Worm (Caenorhabditis elegans) whole organism, late embryonic: ENCODE measurements around the gene D1054.8.

Experiments used
- C08G9.2 ChIP-seq: sonication (generic microtip); optimal IDR thresholded peaks from 2 replicates; lab custom pipeline; 2016; ENCODE audit warnings: mild to moderate bottlenecking, missing genetic modification characterization, moderate library complexity, missing compliant biosample characterization
- C38D4.7 ChIP-seq: fragments of 200-800 bp; sonication (Bioruptor generic); optimal IDR thresholded peaks from 2 replicates; lab custom pipeline; 2018; ENCODE audit warnings: mild to moderate bottlenecking, missing genetic modification characterization, moderate library complexity, missing compliant biosample characterization
- F13H6.1 ChIP-seq: sonication (generic microtip); optimal IDR thresholded peaks from 2 replicates; lab custom pipeline; 2016; ENCODE audit warnings: missing genetic modification characterization, missing compliant biosample characterization
- K09A11.1 ChIP-seq: sonication (generic microtip); optimal IDR thresholded peaks from 2 replicates; lab custom pipeline; 2017; ENCODE audit warnings: antibody characterized with exemption, mild to moderate bottlenecking, missing genetic modification characterization, missing compliant biosample characterization; ENCODE audit not compliant: insufficient read depth
- Y22D7AL.16 ChIP-seq: sonication (generic microtip); optimal IDR thresholded peaks from 2 replicates; lab custom pipeline; 2016; ENCODE audit warnings: missing genetic modification characterization, missing compliant biosample characterization
- ahr-1 ChIP-seq: sonication (generic microtip); optimal IDR thresholded peaks from 2 replicates; lab custom pipeline; 2016; ENCODE audit warnings: missing genetic modification characterization, missing compliant biosample characterization
- ama-1 ChIP-seq: fragments of 150-350 bp; optimal IDR thresholded peaks from 2 replicates; lab custom pipeline; 2014
- ceh-18 ChIP-seq: sonication (generic microtip); optimal IDR thresholded peaks from 2 replicates; lab custom pipeline; 2016; ENCODE audit warnings: missing genetic modification characterization, missing compliant biosample characterization
- ceh-19 ChIP-seq: fragments of 200-800 bp; sonication (Bioruptor generic); optimal IDR thresholded peaks from 2 replicates; lab custom pipeline; 2018; ENCODE audit warnings: mild to moderate bottlenecking, missing genetic modification characterization, missing compliant biosample characterization
- ceh-2 ChIP-seq: sonication (generic microtip); optimal IDR thresholded peaks from 2 replicates; lab custom pipeline; 2016; ENCODE audit warnings: missing genotype, missing genetic modification characterization, missing compliant biosample characterization
- ceh-22 ChIP-seq: sonication (generic microtip); optimal IDR thresholded peaks from 2 replicates; lab custom pipeline; 2017; ENCODE audit warnings: missing biosample characterization, missing genetic modification characterization
- ceh-30 ChIP-seq: fragments of 150-350 bp; optimal IDR thresholded peaks from 2 replicates; lab custom pipeline; 2014; ENCODE audit warnings: missing biosample characterization, missing genetic modification characterization
- ceh-31 ChIP-seq: sonication (generic microtip); optimal IDR thresholded peaks from 2 replicates; lab custom pipeline; 2016; ENCODE audit warnings: missing genetic modification characterization, missing compliant biosample characterization
- ceh-34 ChIP-seq: sonication (generic microtip); optimal IDR thresholded peaks from 2 replicates; lab custom pipeline; 2016; ENCODE audit warnings: mild to moderate bottlenecking, missing genetic modification characterization, missing compliant biosample characterization
- ceh-45 ChIP-seq: fragments of 200-800 bp; sonication (Bioruptor generic); IDR thresholded peaks from 2 replicates; pipeline ENCODE4 v1.3.6; 2022; ENCODE audit warnings: missing genetic modification reagents, missing genetic modification characterization, missing compliant biosample characterization
- ceh-48 ChIP-seq: sonication (generic microtip); optimal IDR thresholded peaks from 2 replicates; lab custom pipeline; 2016; ENCODE audit warnings: missing genetic modification characterization, inconsistent platforms, missing compliant biosample characterization
- ceh-6 ChIP-seq: fragments of 200-800 bp; sonication (Bioruptor generic); optimal IDR thresholded peaks from 2 replicates; lab custom pipeline; 2018; ENCODE audit warnings: mild to moderate bottlenecking, missing genetic modification characterization, missing compliant biosample characterization
- dve-1 ChIP-seq: sonication (generic microtip); optimal IDR thresholded peaks from 2 replicates; lab custom pipeline; 2017; ENCODE audit warnings: antibody characterized with exemption, mild to moderate bottlenecking, missing genetic modification characterization, missing compliant biosample characterization
- elt-2 ChIP-seq: sonication (generic microtip); optimal IDR thresholded peaks from 2 replicates; lab custom pipeline; 2016; ENCODE audit warnings: missing genetic modification reagents, missing genetic modification characterization, missing compliant biosample characterization
- ets-4 ChIP-seq: sonication (generic microtip); optimal IDR thresholded peaks from 2 replicates; lab custom pipeline; 2016; ENCODE audit warnings: missing genetic modification characterization, missing compliant biosample characterization
- fax-1 ChIP-seq: sonication (generic microtip); optimal IDR thresholded peaks from 2 replicates; lab custom pipeline; 2016; ENCODE audit warnings: missing genotype, missing genetic modification characterization, missing compliant biosample characterization
- fkh-10 ChIP-seq: fragments of 150-350 bp; optimal IDR thresholded peaks from 2 replicates; lab custom pipeline; 2014; ENCODE audit warnings: missing biosample characterization, missing genetic modification reagents, missing genetic modification characterization
- fkh-6 ChIP-seq: sonication (generic microtip); optimal IDR thresholded peaks from 2 replicates; lab custom pipeline; 2016; ENCODE audit warnings: missing genetic modification characterization, missing compliant biosample characterization
- hlh-30 ChIP-seq: sonication (generic microtip); optimal IDR thresholded peaks from 2 replicates; lab custom pipeline; 2017; ENCODE audit warnings: antibody characterized with exemption, missing genetic modification characterization, missing compliant biosample characterization; ENCODE audit not compliant: insufficient read depth
- hlh-6 ChIP-seq: sonication (generic microtip); optimal IDR thresholded peaks from 2 replicates; lab custom pipeline; 2016; ENCODE audit warnings: missing genotype, missing genetic modification characterization, missing compliant biosample characterization
- mec-3 ChIP-seq: sonication (generic microtip); optimal IDR thresholded peaks from 2 replicates; lab custom pipeline; 2016; ENCODE audit warnings: borderline replicate concordance, missing genetic modification characterization, missing compliant biosample characterization
- nfya-1 ChIP-seq: sonication (generic microtip); optimal IDR thresholded peaks from 2 replicates; lab custom pipeline; 2017; ENCODE audit warnings: missing genetic modification characterization, mild to moderate bottlenecking, missing compliant biosample characterization, antibody characterized with exemption, moderate library complexity
- nhr-11 ChIP-seq: fragments of 150-350 bp; optimal IDR thresholded peaks from 2 replicates; lab custom pipeline; 2014; ENCODE audit warnings: missing biosample characterization, missing genetic modification characterization
- nhr-232 ChIP-seq: sonication (generic microtip); optimal IDR thresholded peaks from 2 replicates; lab custom pipeline; 2016; ENCODE audit warnings: missing genetic modification characterization, missing compliant biosample characterization
- npax-4 ChIP-seq: sonication (generic microtip); optimal IDR thresholded peaks from 2 replicates; lab custom pipeline; 2016; ENCODE audit warnings: missing genetic modification characterization, missing compliant biosample characterization
- odd-2 ChIP-seq: sonication (generic microtip); optimal IDR thresholded peaks from 2 replicates; lab custom pipeline; 2017; ENCODE audit warnings: antibody characterized with exemption, mild to moderate bottlenecking, missing genetic modification characterization, missing compliant biosample characterization
- pag-3 ChIP-seq: sonication (generic microtip); optimal IDR thresholded peaks from 2 replicates; lab custom pipeline; 2016; ENCODE audit warnings: missing compliant biosample characterization, missing genetic modification characterization, borderline replicate concordance
- pat-9 ChIP-seq: fragments of 200-800 bp; sonication (Bioruptor generic); optimal IDR thresholded peaks from 2 replicates; lab custom pipeline; 2018; ENCODE audit warnings: mild to moderate bottlenecking, missing genetic modification characterization, moderate library complexity, missing compliant biosample characterization
- pax-1 ChIP-seq: fragments of 150-350 bp; optimal IDR thresholded peaks from 2 replicates; lab custom pipeline; 2014; ENCODE audit warnings: missing biosample characterization, missing genetic modification characterization
- pha-2 ChIP-seq: sonication (generic microtip); optimal IDR thresholded peaks from 2 replicates; lab custom pipeline; 2017; ENCODE audit warnings: mild to moderate bottlenecking, missing genetic modification characterization, missing compliant biosample characterization
- pqm-1 ChIP-seq: sonication (generic microtip); optimal IDR thresholded peaks from 2 replicates; lab custom pipeline; 2016; ENCODE audit warnings: missing genetic modification characterization, missing compliant biosample characterization
- ref-2 ChIP-seq: sonication (generic microtip); optimal IDR thresholded peaks from 2 replicates; lab custom pipeline; 2016; ENCODE audit warnings: missing genetic modification characterization, missing compliant biosample characterization
- rnt-1 ChIP-seq: sonication (generic microtip); optimal IDR thresholded peaks from 2 replicates; lab custom pipeline; 2016; ENCODE audit warnings: missing genetic modification characterization, missing compliant biosample characterization
- sox-4 ChIP-seq: sonication (generic microtip); optimal IDR thresholded peaks from 2 replicates; lab custom pipeline; 2017; ENCODE audit warnings: mild to moderate bottlenecking, missing genetic modification characterization, inconsistent platforms, missing compliant biosample characterization
- syd-9 ChIP-seq: sonication (generic microtip); optimal IDR thresholded peaks from 2 replicates; lab custom pipeline; 2016; ENCODE audit warnings: mild to moderate bottlenecking, missing genetic modification characterization, moderate library complexity, missing compliant biosample characterization
- tbx-2 ChIP-seq: sonication (generic microtip); optimal IDR thresholded peaks from 2 replicates; lab custom pipeline; 2016; ENCODE audit warnings: missing genetic modification characterization, missing compliant biosample characterization
- tbx-7 ChIP-seq: sonication (generic microtip); optimal IDR thresholded peaks from 2 replicates; lab custom pipeline; 2016; ENCODE audit warnings: missing genotype, missing genetic modification characterization, missing compliant biosample characterization
- ttx-3 ChIP-seq: sonication (generic microtip); optimal IDR thresholded peaks from 2 replicates; lab custom pipeline; 2016; ENCODE audit warnings: missing genetic modification reagents, missing genetic modification characterization, missing compliant biosample characterization
- unc-86 ChIP-seq: sonication (generic microtip); optimal IDR thresholded peaks from 2 replicates; lab custom pipeline; 2016; ENCODE audit warnings: missing genetic modification characterization, missing compliant biosample characterization
- zip-5 ChIP-seq: sonication (generic microtip); optimal IDR thresholded peaks from 2 replicates; lab custom pipeline; 2016; ENCODE audit warnings: missing genetic modification characterization, missing compliant biosample characterization

Gene D1054.8

DNA sequence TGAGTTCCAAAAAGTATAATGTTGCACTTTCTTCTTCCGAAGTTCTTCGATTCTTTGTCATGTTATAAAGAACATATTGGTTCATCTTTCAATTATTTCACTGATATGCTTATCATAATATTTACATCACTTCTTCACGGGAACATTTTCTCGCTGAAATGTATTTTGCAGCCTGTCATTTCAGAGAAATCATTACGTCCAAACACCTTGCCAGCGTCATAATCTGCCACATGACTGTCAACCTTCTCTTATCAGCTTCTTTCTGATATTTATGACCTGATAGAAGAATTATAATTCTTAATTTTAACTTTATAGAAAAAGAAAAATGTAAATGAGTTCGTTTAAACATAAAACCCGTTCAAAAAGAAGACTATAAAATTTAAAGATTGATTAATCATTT, 17.9 kb downstream of the D1054.8 start:
- no peak for TF ChIP-seq C38D4.7 (GFP tag; lab: Kevin White, UChicago)
- TF ChIP-seq ceh-48 (tag; lab: Kevin White, UChicago), result no peak
- TF ChIP-seq elt-2, result peak; percentile 46
- TF ChIP-seq Y22D7AL.16, result no peak
- no peak for TF ChIP-seq ceh-19 (GFP tag; lab: Kevin White, UChicago)

DNA sequence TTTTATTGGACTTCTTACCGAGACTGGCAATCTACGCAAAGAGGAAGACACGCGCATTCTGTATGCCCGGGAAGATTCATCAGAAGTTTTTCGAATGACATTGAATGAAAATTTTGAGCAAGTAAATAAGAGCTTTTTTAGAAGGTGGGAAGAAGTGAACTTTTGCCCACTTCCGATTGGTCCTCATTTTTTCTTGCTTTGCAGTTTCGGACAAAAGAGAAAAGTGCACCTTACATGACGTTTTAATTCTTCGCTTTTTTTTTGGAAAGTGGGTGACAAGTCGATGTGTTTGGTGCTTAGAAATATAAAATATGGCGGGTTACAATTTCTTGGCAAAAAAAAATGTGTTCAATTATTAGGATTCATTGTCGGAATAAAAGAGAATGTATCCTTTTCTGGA, 20.3 kb downstream of the D1054.8 start, which contains the start of gene secs-1:
Gene secs-1, minus strand, starts transcription at position 101 of the 400 bp plus-strand sequence.
- TF ChIP-seq ceh-30 (tag; lab: Kevin White, UChicago), result no peak
- no peak for TF ChIP-seq ama-1
- TF ChIP-seq pqm-1, result no peak
- TF ChIP-seq ref-2, result no peak
- TF ChIP-seq K09A11.1 (tag; lab: Kevin White, UChicago), result no peak
- TF ChIP-seq, all 69 proteins: peak for 0

DNA sequence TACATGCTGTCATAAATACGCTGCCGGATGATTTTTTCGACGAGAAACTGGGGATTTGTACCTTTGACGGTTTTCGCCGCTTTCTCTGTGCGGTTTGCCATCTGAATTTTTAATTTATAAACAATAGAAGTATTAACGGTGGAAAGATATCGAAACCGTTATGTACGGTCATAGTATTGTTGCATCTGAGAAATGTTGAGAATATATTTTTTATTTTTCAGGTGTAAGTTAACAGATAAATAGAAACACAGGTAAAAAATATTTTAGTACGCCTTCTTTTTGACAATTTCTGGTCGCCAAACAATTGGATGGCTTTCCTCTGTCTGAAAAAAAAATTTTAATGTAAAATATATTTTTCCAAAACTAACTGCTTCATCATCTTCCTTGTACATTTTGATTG, 21.8 kb downstream of the D1054.8 start, which contains the start of gene prp-38:
Gene prp-38, minus strand, starts transcription at position 101 of the 400 bp plus-strand sequence.
- no peak for TF ChIP-seq F13H6.1 (tag; lab: Kevin White, UChicago)
- TF ChIP-seq syd-9 (tag; lab: Kevin White, UChicago), result no peak
- TF ChIP-seq, all 69 proteins: peak for 0

DNA sequence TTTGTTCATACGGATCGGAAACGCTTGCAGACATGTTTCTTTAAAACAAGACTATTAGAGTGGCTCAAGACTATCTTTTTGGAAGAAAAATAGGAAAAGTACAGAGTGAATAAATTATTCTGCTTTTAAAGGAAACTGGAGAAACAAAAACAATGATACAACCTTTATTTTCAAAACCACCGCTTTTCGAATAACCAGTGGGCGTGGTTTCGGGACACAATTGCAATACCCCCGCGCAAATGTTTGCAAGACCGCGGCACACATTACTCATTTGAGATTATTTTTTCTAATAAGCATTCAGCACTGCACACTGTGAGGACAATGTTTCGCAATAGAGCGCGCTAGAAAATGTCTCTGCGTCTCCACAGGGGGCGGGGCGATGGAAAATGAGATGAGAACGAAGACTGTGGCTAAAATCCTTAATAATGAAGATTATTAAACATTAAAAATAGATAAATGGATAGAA, 23.8 kb downstream of the D1054.8 start, which contains the start of gene plrg-1:
Gene plrg-1, minus strand, starts transcription at position 51 of the 466 bp plus-strand sequence.
- TF ChIP-seq ceh-2, result peak; percentile 88
- peak; percentile 76 for TF ChIP-seq ceh-45 (GFP tag; lab: Robert Waterston, UW)
- TF ChIP-seq fax-1, result peak; percentile 78
- peak; percentile 82 for TF ChIP-seq ceh-6
- TF ChIP-seq pha-2 (tag; lab: Kevin White, UChicago), result peak; percentile 82
- TF ChIP-seq syd-9 (tag; lab: Kevin White, UChicago), result peak; percentile 79
- TF ChIP-seq zip-5 (tag; lab: Kevin White, UChicago), result peak; percentile 63
- peak; percentile 58 for TF ChIP-seq ceh-48 (tag; lab: Kevin White, UChicago)
- peak; percentile 92 for TF ChIP-seq elt-2
- peak; percentile 73 for TF ChIP-seq ahr-1 (tag; lab: Kevin White, UChicago)
- TF ChIP-seq ets-4 (tag; lab: Kevin White, UChicago), result peak; percentile 60
- TF ChIP-seq ref-2, result peak; percentile 89
- peak; percentile 71 for TF ChIP-seq ceh-22 (tag; lab: Kevin White, UChicago)
- peak; percentile 83 for TF ChIP-seq pat-9 (tag; lab: Kevin White, UChicago)
- TF ChIP-seq ceh-34 (tag; lab: Kevin White, UChicago), result peak; percentile 94
- TF ChIP-seq ceh-30 (tag; lab: Kevin White, UChicago), result no peak
- peak; percentile 85 for TF ChIP-seq sox-4 (tag; lab: Kevin White, UChicago)
- peak; percentile 70 for TF ChIP-seq hlh-30 (tag; lab: Kevin White, UChicago)
- peak; percentile 74 for TF ChIP-seq C38D4.7 (GFP tag; lab: Kevin White, UChicago)
- peak; percentile 83 for TF ChIP-seq ttx-3 (tag; lab: Kevin White, UChicago)
- peak; percentile 91 for TF ChIP-seq nfya-1 (tag; lab: Kevin White, UChicago)
- TF ChIP-seq rnt-1 (tag; lab: Kevin White, UChicago), result peak; percentile 90
- peak; percentile 60 for TF ChIP-seq pag-3 (tag; lab: Kevin White, UChicago)
- TF ChIP-seq npax-4 (tag; lab: Kevin White, UChicago), result peak; percentile 57
- TF ChIP-seq pqm-1, result peak; percentile 46
- TF ChIP-seq nhr-232 (tag; lab: Kevin White, UChicago), result peak; percentile 75
- peak; percentile 92 for TF ChIP-seq tbx-2 (tag; lab: Kevin White, UChicago)
- TF ChIP-seq fkh-10 (GFP tag; lab: Kevin White, UChicago), result peak; percentile 22
- TF ChIP-seq C08G9.2 (tag; lab: Kevin White, UChicago), result peak; percentile 79
- peak; percentile 85 for TF ChIP-seq unc-86
- peak; percentile 35 for TF ChIP-seq dve-1
- peak; percentile 86 for TF ChIP-seq ceh-18 (tag; lab: Kevin White, UChicago)
- no peak for TF ChIP-seq mec-3
- no peak for TF ChIP-seq nhr-11
- peak; percentile 91 for TF ChIP-seq hlh-6
- peak; percentile 93 for TF ChIP-seq ceh-31
- TF ChIP-seq ama-1, result no peak
- TF ChIP-seq tbx-7, result peak; percentile 53
- peak; percentile 49 for TF ChIP-seq pax-1 (tag; lab: Kevin White, UChicago)
- TF ChIP-seq odd-2, result peak; percentile 37
- peak; percentile 71 for TF ChIP-seq fkh-6 (tag; lab: Kevin White, UChicago)
